Worm (Caenorhabditis elegans) whole organism, mixed stage, embryonic: ENCODE results near the gene nspb-12.

Experiments
- bed-3 ChIP-seq: fragments of 200-800 bp; sonication (Bioruptor generic); optimal IDR thresholded peaks from 3 replicates; lab custom pipeline; 2018; ENCODE audit warnings: mild to moderate bottlenecking, missing genetic modification characterization, moderate library complexity, missing compliant biosample characterization
- cnd-1 ChIP-seq: fragments of 200-800 bp; sonication (Bioruptor generic); optimal IDR thresholded peaks from 2 replicates; lab custom pipeline; 2018; ENCODE audit warnings: mild to moderate bottlenecking, missing genetic modification characterization, missing compliant biosample characterization
- hlh-1 ChIP-seq: fragments of 150-350 bp; optimal IDR thresholded peaks from 2 replicates; lab custom pipeline; 2014; ENCODE audit warnings: missing biosample characterization, missing genetic modification reagents, missing genetic modification characterization
- nhr-12 ChIP-seq: fragments of 150-350 bp; optimal IDR thresholded peaks from 2 replicates; lab custom pipeline; 2014; ENCODE audit warnings: missing biosample characterization, missing genetic modification characterization
- nhr-76 ChIP-seq: sonication (generic microtip); optimal IDR thresholded peaks from 2 replicates; lab custom pipeline; 2017; ENCODE audit warnings: missing biosample characterization, missing genetic modification characterization
- sem-2 ChIP-seq: fragments of 200-800 bp; sonication (Bioruptor generic); optimal IDR thresholded peaks from 2 replicates; lab custom pipeline; 2018; ENCODE audit warnings: mild to moderate bottlenecking, missing genetic modification characterization, missing compliant biosample characterization
- snpc-4 ChIP-seq: fragments of 150-350 bp; optimal IDR thresholded peaks from 2 replicates; lab custom pipeline; 2014; ENCODE audit warnings: missing biosample characterization, missing genetic modification characterization
- unc-39 ChIP-seq: fragments of 150-350 bp; optimal IDR thresholded peaks from 2 replicates; lab custom pipeline; 2014; ENCODE audit warnings: missing biosample characterization, missing genetic modification characterization
- zip-8 ChIP-seq: fragments of 150-350 bp; optimal IDR thresholded peaks from 2 replicates; lab custom pipeline; 2014; ENCODE audit warnings: missing biosample characterization, missing genetic modification characterization
- ztf-11 ChIP-seq: fragments of 150-350 bp; optimal IDR thresholded peaks from 2 replicates; lab custom pipeline; 2014; ENCODE audit warnings: missing biosample characterization, missing genetic modification characterization

DNA sequence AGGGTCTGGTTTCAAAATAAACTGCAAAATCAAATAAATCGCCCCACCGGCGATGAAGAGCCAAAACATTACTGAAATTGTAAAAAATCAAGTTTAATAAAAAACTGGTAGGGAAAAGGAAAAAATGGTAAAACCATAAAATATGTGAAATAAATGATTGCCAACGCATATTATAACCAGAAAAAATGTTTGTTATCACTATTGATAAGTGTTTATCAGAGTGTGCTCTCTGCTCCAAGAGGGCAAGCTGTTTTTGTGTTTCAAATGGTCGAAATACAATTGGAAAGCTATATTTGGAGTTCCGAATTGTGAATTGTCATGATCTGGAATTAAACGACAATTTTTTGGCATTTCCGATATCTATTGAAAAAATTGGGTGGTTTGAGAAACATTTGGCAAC lies 41.7 kb upstream of the nspb-12 start, which contains the start of gene C05D2.8:
- TF ChIP-seq hlh-1 (no peak), ztf-11 (tag; lab: Kevin White, UChicago) (no peak), unc-39 (tag; lab: Kevin White, UChicago) (no peak), nhr-12 (no peak), snpc-4 (tag; lab: Kevin White, UChicago) (no peak), nhr-76 (tag; lab: Kevin White, UChicago) (no peak), zip-8 (tag; lab: Kevin White, UChicago) (no peak), bed-3 (GFP tag; lab: Kevin White, UChicago) (no peak), cnd-1 (tag; lab: Kevin White, UChicago) (no peak), sem-2 (GFP tag; lab: Kevin White, UChicago) (no peak)
